Fruit fly (Drosophila melanogaster) whole organism, adult: ENCODE results near the gene CG14692.

Source experiments
- CG11617 ChIP-seq: fragments of 200-800 bp; sonication (Bioruptor generic); optimal IDR thresholded peaks from 2 replicates; lab custom pipeline; 2017; ENCODE audit warnings: mild to moderate bottlenecking, missing biosample characterization, missing genetic modification reagents, missing genetic modification characterization
- CG12768 ChIP-seq: fragments of 200-800 bp; sonication (Bioruptor generic); optimal IDR thresholded peaks from 2 replicates; lab custom pipeline; 2017; ENCODE audit warnings: missing biosample characterization, missing genetic modification characterization, mild to moderate bottlenecking, moderate library complexity, missing genetic modification reagents
- CG5204 ChIP-seq: fragments of 200-800 bp; sonication (Bioruptor generic); optimal IDR thresholded peaks from 2 replicates; lab custom pipeline; 2016; ENCODE audit warnings: missing biosample characterization, missing genetic modification characterization
- CG7101 ChIP-seq: fragments of 200-800 bp; sonication (Bioruptor generic); optimal IDR thresholded peaks from 2 replicates; lab custom pipeline; 2018; ENCODE audit warnings: missing biosample characterization, mild to moderate bottlenecking, missing genetic modification characterization, moderate library complexity
- Crg-1 ChIP-seq: fragments of 200-800 bp; sonication (Bioruptor generic); optimal IDR thresholded peaks from 2 replicates; lab custom pipeline; 2016; ENCODE audit warnings: missing biosample characterization, missing genetic modification characterization
- cic ChIP-seq: fragments of 200-800 bp; sonication (Bioruptor generic); optimal IDR thresholded peaks from 2 replicates; lab custom pipeline; 2017; ENCODE audit warnings: missing biosample characterization, mild to moderate bottlenecking, missing genetic modification characterization, moderate library complexity
- cnc ChIP-seq, 2 experiments: fragments of >200 bp; optimal IDR thresholded peaks; 2 replicates each; lab custom pipeline; 2017
- kay ChIP-seq: fragments of 200-800 bp; sonication (Bioruptor generic); peaks from one replicate; lab custom pipeline; 2016; ENCODE audit warnings: missing biosample characterization, missing genetic modification characterization, borderline replicate concordance
- ovo ChIP-seq: fragments of 200-800 bp; sonication (Bioruptor generic); optimal IDR thresholded peaks from 2 replicates; lab custom pipeline; 2016; ENCODE audit warnings: missing biosample characterization, missing genetic modification characterization
- pad ChIP-seq: fragments of 200-800 bp; sonication (Bioruptor generic); optimal IDR thresholded peaks from 3 replicates; lab custom pipeline; 2017; ENCODE audit warnings: missing biosample characterization, missing genetic modification characterization, mild to moderate bottlenecking, moderate library complexity, missing genetic modification reagents
- tj ChIP-seq: fragments of 200-800 bp; sonication (Bioruptor generic); optimal IDR thresholded peaks from 3 replicates; lab custom pipeline; 2017; ENCODE audit warnings: missing biosample characterization, mild to moderate bottlenecking, missing genetic modification characterization, moderate library complexity
- toe ChIP-seq: fragments of 200-800 bp; sonication (Bioruptor generic); optimal IDR thresholded peaks from 2 replicates; lab custom pipeline; 2016; ENCODE audit warnings: missing biosample characterization, missing genetic modification characterization

DNA sequence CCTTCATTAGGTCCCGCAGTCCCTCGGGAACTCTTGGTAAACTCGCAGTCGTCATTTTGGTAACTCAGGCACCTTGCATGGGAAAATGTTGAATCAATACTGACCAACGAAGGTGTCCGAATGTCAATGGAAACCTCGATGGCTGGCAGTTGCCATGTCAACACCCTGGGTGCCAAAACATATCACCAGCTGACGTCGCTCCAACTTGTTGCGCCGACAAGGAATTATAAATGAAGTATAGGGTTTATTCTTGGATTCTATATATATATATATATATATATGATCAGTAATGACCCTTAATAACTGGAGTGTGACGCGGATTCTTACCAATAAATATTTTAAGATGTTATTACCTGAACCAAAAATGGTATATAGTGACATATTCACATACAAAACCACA, at the start of gene CG14692:
- TF ChIP-seq cnc (optimal IDR thresholded peaks at IDR 0.05; lab: Kevin White, UChicago) (no peak), cic (GFP tag; lab: Kevin White, UChicago) (no peak), toe (GFP tag; lab: Kevin White, UChicago) (no peak), CG11617 (GFP tag; lab: Kevin White, UChicago) (no peak), CG12768 (no peak), tj (GFP tag; lab: Kevin White, UChicago) (no peak), ovo (no peak), CG7101 (tag; lab: Kevin White, UChicago) (no peak), CG5204 (GFP tag; lab: Kevin White, UChicago) (no peak), kay (GFP tag; lab: Kevin White, UChicago) (no peak), pad (GFP tag; lab: Kevin White, UChicago) (no peak), Crg-1 (GFP tag; lab: Kevin White, UChicago) (no peak)
